Worm (Caenorhabditis elegans): ENCODE measurements around the gene twk-14.

twk-14 gene

ce11 chrV:12358347-12358746, 37.2 kb downstream of the twk-14 start, which contains the start of gene F23H12.5:
TSS of gene F23H12.5 (plus strand) at chrV:12358647.
- TF ChIP-seq egl-13 (tag; optimal IDR thresholded peaks at IDR 0.05) (no peak), nhr-85 (tag) (peak; percentile 27), rnt-1 (tag; optimal IDR thresholded peaks at IDR 0.05) (no peak), unc-62 (GFP tag; optimal IDR thresholded peaks at IDR 0.05) (no peak)

- TF ChIP-seq ztf-4 (tag; optimal IDR thresholded peaks at IDR 0.05) (no peak), blmp-1 (tag; optimal IDR thresholded peaks at IDR 0.05) (peak; percentile 98)
These were observed 37.9 kb downstream of the twk-14 start for ce11 chrV:12357632-12358031.

ce11 chrV:12354193-12354830, 41.2 kb downstream of the twk-14 start:
- TF ChIP-seq efl-1 (optimal IDR thresholded peaks at IDR 0.05), result no peak
- peak in 1 of 2 experiments; percentile 11 for TF ChIP-seq efl-1 (GFP tag; optimal IDR thresholded peaks at IDR 0.05 in 1 of 2)
- no peak for TF ChIP-seq egl-13 (tag; optimal IDR thresholded peaks at IDR 0.05)
- peak; percentile 36 for TF ChIP-seq ama-1 (optimal IDR thresholded peaks at IDR 0.05)
- no peak for TF ChIP-seq jun-1 (tag; optimal IDR thresholded peaks at IDR 0.05)
- peak; percentile 82 for TF ChIP-seq blmp-1 (tag; optimal IDR thresholded peaks at IDR 0.05)

ce11 chrV:12353505-12353904, 42.0 kb downstream of the twk-14 start:
- TF ChIP-seq efl-1 (optimal IDR thresholded peaks at IDR 0.05), result no peak
- peak in 1 of 2 experiments; percentile 51 for TF ChIP-seq efl-1 (GFP tag; optimal IDR thresholded peaks at IDR 0.05 in 1 of 2)
- no peak for TF ChIP-seq lin-14 (GFP tag; optimal IDR thresholded peaks at IDR 0.05)
- TF ChIP-seq F16B12.6 (tag; optimal IDR thresholded peaks at IDR 0.05), result no peak
- TF ChIP-seq aly-2 (tag; optimal IDR thresholded peaks at IDR 0.05), result no peak
- TF ChIP-seq ceh-8 (GFP tag; optimal IDR thresholded peaks at IDR 0.05), result peak; percentile 79
- peak; percentile 13 for TF ChIP-seq nhr-85 (tag)
- TF ChIP-seq sox-4 (tag; optimal IDR thresholded peaks at IDR 0.05), result no peak

- peak; percentile 45 for TF ChIP-seq ama-1 (optimal IDR thresholded peaks at IDR 0.05)
- TF ChIP-seq dpl-1 (GFP tag; optimal IDR thresholded peaks at IDR 0.05), result no peak
These were observed 42.6 kb downstream of the twk-14 start for ce11 chrV:12352881-12353280.

ce11 chrV:12352445-12352844, 43.1 kb downstream of the twk-14 start, which contains the start of gene sqt-3:
TSS of gene sqt-3 (plus strand) at chrV:12352745.
- no peak for TF ChIP-seq nhr-85 (tag)
- TF ChIP-seq mab-9 (GFP tag; IDR thresholded peaks at IDR 0.05), result no peak

ce11 chrV:12351842-12352241, 43.7 kb downstream of the twk-14 start:
- no peak for TF ChIP-seq nhr-71 (tag; optimal IDR thresholded peaks at IDR 0.05)
- TF ChIP-seq nhr-20 (tag; optimal IDR thresholded peaks at IDR 0.05), result peak; percentile 3
- no peak for TF ChIP-seq aly-2 (tag; optimal IDR thresholded peaks at IDR 0.05)
- peak; percentile 29 for TF ChIP-seq blmp-1 (tag; optimal IDR thresholded peaks at IDR 0.05)
- no peak for TF ChIP-seq efl-1 (optimal IDR thresholded peaks at IDR 0.05)
- peak in 1 of 2 experiments; percentile 78 for TF ChIP-seq efl-1 (GFP tag; optimal IDR thresholded peaks at IDR 0.05 in 1 of 2)
- TF ChIP-seq ztf-4 (tag; optimal IDR thresholded peaks at IDR 0.05), result no peak
- peak in 1 of 6 experiments; percentile 7 for TF ChIP-seq elt-3 (tag; optimal IDR thresholded peaks at IDR 0.05)
- no peak for TF ChIP-seq snpc-4 (tag; optimal IDR thresholded peaks at IDR 0.05)
- no peak for TF ChIP-seq sptf-1 (tag; optimal IDR thresholded peaks at IDR 0.05)
- no peak for TF ChIP-seq nhr-19 (GFP tag; conservative IDR thresholded peaks at IDR 0.05)
- no peak for TF ChIP-seq jun-1 (tag; optimal IDR thresholded peaks at IDR 0.05)

ce11 chrV:12349365-12349764, 46.1 kb downstream of the twk-14 start:
- TF ChIP-seq aha-1 (tag; optimal IDR thresholded peaks at IDR 0.05), result no peak
- no peak for TF ChIP-seq nhr-237 (tag; optimal IDR thresholded peaks at IDR 0.05)
- TF ChIP-seq blmp-1 (tag; optimal IDR thresholded peaks at IDR 0.05), result peak; percentile 96
- TF ChIP-seq ztf-4 (tag; optimal IDR thresholded peaks at IDR 0.05), result no peak
